Worm (Caenorhabditis elegans) whole organism, early embryonic: ENCODE results near the gene C02E7.6.
"Not testable (repeated sequence)": the region's sequence is repeated elsewhere in the genome, so short reads cannot be mapped to it uniquely, and the experiment has no call there.

Source experiments
- B0310.2 ChIP-seq: sonication (generic microtip); optimal IDR thresholded peaks from 2 replicates; lab custom pipeline; 2016; ENCODE audit warnings: mild to moderate bottlenecking, missing genetic modification characterization, missing compliant biosample characterization
- F13C5.2 ChIP-seq: sonication (generic microtip); optimal IDR thresholded peaks from 2 replicates; lab custom pipeline; 2017; ENCODE audit warnings: mild to moderate bottlenecking, missing genetic modification characterization, inconsistent platforms, missing compliant biosample characterization
- aly-1 ChIP-seq: sonication (generic microtip); optimal IDR thresholded peaks from 2 replicates; lab custom pipeline; 2016; ENCODE audit warnings: missing genetic modification characterization, missing compliant biosample characterization
- ama-1 ChIP-seq: fragments of 150-350 bp; optimal IDR thresholded peaks from 2 replicates; lab custom pipeline; 2014
- ceh-13 ChIP-seq: fragments of 200-800 bp; sonication (Bioruptor generic); optimal IDR thresholded peaks from 2 replicates; lab custom pipeline; 2018; ENCODE audit warnings: mild to moderate bottlenecking, missing genetic modification characterization, missing compliant biosample characterization
- ceh-36 ChIP-seq: sonication (generic microtip); optimal IDR thresholded peaks from 2 replicates; lab custom pipeline; 2016; ENCODE audit warnings: missing genetic modification characterization, inconsistent platforms, missing compliant biosample characterization
- ets-7 ChIP-seq: sonication (generic microtip); optimal IDR thresholded peaks from 2 replicates; lab custom pipeline; 2016; ENCODE audit warnings: missing genotype, missing genetic modification characterization, missing compliant biosample characterization
- flt-1 ChIP-seq: fragments of 200-800 bp; sonication (Bioruptor generic); IDR thresholded peaks from 2 replicates; pipeline ENCODE4 v1.3.6; 2022; ENCODE audit warnings: missing genetic modification characterization, missing compliant biosample characterization
- hmbx-1 ChIP-seq: sonication (generic microtip); optimal IDR thresholded peaks from 2 replicates; lab custom pipeline; 2016; ENCODE audit warnings: mild to moderate bottlenecking, missing genetic modification characterization, missing compliant biosample characterization
- hmg-4 ChIP-seq: fragments of 200-800 bp; sonication (Bioruptor generic); optimal IDR thresholded peaks from 2 replicates; lab custom pipeline; 2018; ENCODE audit warnings: mild to moderate bottlenecking, missing genetic modification characterization, missing compliant biosample characterization
- hnd-1 ChIP-seq: sonication (generic microtip); optimal IDR thresholded peaks from 2 replicates; lab custom pipeline; 2016; ENCODE audit warnings: missing genetic modification characterization, missing compliant biosample characterization
- pes-1 ChIP-seq: fragments of 200-800 bp; sonication (Bioruptor generic); IDR thresholded peaks from 2 replicates; pipeline ENCODE4 v1.3.6; 2022; ENCODE audit warnings: missing genetic modification reagents, missing genetic modification characterization, missing compliant biosample characterization
- scrt-1 ChIP-seq: fragments of 200-800 bp; sonication (Bioruptor generic); IDR thresholded peaks from 2 replicates; pipeline ENCODE4 v1.3.6; 2022; ENCODE audit warnings: missing genetic modification characterization, missing compliant biosample characterization
- sea-1 ChIP-seq: fragments of 200-800 bp; sonication (Bioruptor generic); conservative IDR thresholded peaks from 2 replicates; pipeline ENCODE4 v1.3.6; 2022; ENCODE audit warnings: missing genetic modification characterization, missing compliant biosample characterization
- tbx-11 ChIP-seq: fragments of 200-800 bp; sonication (Bioruptor generic); IDR thresholded peaks from 2 replicates; pipeline ENCODE4 v1.3.6; 2022; ENCODE audit warnings: missing genetic modification characterization, missing compliant biosample characterization
- tbx-37 ChIP-seq: fragments of 200-800 bp; sonication (Bioruptor generic); conservative IDR thresholded peaks from 2 replicates; pipeline ENCODE4 v1.3.6; 2022; ENCODE audit warnings: missing genetic modification reagents, missing genetic modification characterization, missing compliant biosample characterization
- tra-4 ChIP-seq: sonication (generic microtip); optimal IDR thresholded peaks from 2 replicates; lab custom pipeline; 2017; ENCODE audit warnings: missing genetic modification characterization, missing compliant biosample characterization

Gene C02E7.6

ce11 chrV:4889477-4889876 is 29.5 kb upstream of the C02E7.6 start, which contains the start of gene ugt-12:
TSS of gene ugt-12 (minus strand) at chrV:4889629.
- TF ChIP-seq flt-1 (GFP tag; lab: Robert Waterston, UW) (no peak), ama-1 (lab: Kevin White, UChicago) (no peak), tbx-37 (GFP tag; lab: Robert Waterston, UW) (no peak), hnd-1 (tag; lab: Kevin White, UChicago) (no peak), ceh-13 (GFP tag; lab: Kevin White, UChicago) (no peak), F13C5.2 (tag; lab: Kevin White, UChicago) (no peak), sea-1 (GFP tag; lab: Robert Waterston, UW) (no peak), scrt-1 (GFP tag; lab: Robert Waterston, UW) (no peak), ceh-36 (tag; lab: Kevin White, UChicago) (no peak), tra-4 (tag; lab: Kevin White, UChicago) (no peak), tbx-11 (no peak), hmbx-1 (tag; lab: Kevin White, UChicago) (no peak), B0310.2 (tag; lab: Kevin White, UChicago) (no peak), hmg-4 (GFP tag; lab: Kevin White, UChicago) (no peak), aly-1 (tag; lab: Kevin White, UChicago) (no peak), ets-7 (no peak), pes-1 (no peak)

ce11 chrV:4889976-4890479 is 29.0 kb upstream of the C02E7.6 start, which contains the start of gene T19H12.2:
TSS of gene T19H12.2 (plus strand) at chrV:4890429.
- no peak for TF ChIP-seq hmbx-1 (tag; lab: Kevin White, UChicago)

- no peak for TF ChIP-seq hmbx-1 (tag; lab: Kevin White, UChicago)
- TF ChIP-seq tbx-37 (GFP tag; lab: Robert Waterston, UW), result no peak
- TF ChIP-seq tbx-11, result no peak
- TF ChIP-seq aly-1 (tag; lab: Kevin White, UChicago), result no peak
- TF ChIP-seq hmg-4 (GFP tag; lab: Kevin White, UChicago), result no peak
- TF ChIP-seq scrt-1 (GFP tag; lab: Robert Waterston, UW), result no peak
- TF ChIP-seq flt-1 (GFP tag; lab: Robert Waterston, UW), result no peak
- no peak for TF ChIP-seq ets-7
- TF ChIP-seq B0310.2 (tag; lab: Kevin White, UChicago), result no peak
- TF ChIP-seq tra-4 (tag; lab: Kevin White, UChicago), result no peak
- TF ChIP-seq pes-1, result no peak
- TF ChIP-seq hnd-1 (tag; lab: Kevin White, UChicago), result no peak
- TF ChIP-seq sea-1 (GFP tag; lab: Robert Waterston, UW), result no peak
- TF ChIP-seq ama-1 (lab: Kevin White, UChicago), result no peak
- TF ChIP-seq F13C5.2 (tag; lab: Kevin White, UChicago), result no peak
- TF ChIP-seq ceh-36 (tag; lab: Kevin White, UChicago), result no peak
- TF ChIP-seq ceh-13 (GFP tag; lab: Kevin White, UChicago), result no peak
Measured at ce11 chrV:4890781-4891180, 28.2 kb upstream of the C02E7.6 start.

- no peak for TF ChIP-seq hmbx-1 (tag; lab: Kevin White, UChicago)
- no peak for TF ChIP-seq ama-1 (lab: Kevin White, UChicago)
- no peak for TF ChIP-seq B0310.2 (tag; lab: Kevin White, UChicago)
- TF ChIP-seq ets-7, result no peak
- no peak for TF ChIP-seq hmg-4 (GFP tag; lab: Kevin White, UChicago)
- TF ChIP-seq tra-4 (tag; lab: Kevin White, UChicago), result no peak
- TF ChIP-seq pes-1, result no peak
- no peak for TF ChIP-seq ceh-13 (GFP tag; lab: Kevin White, UChicago)
- TF ChIP-seq tbx-37 (GFP tag; lab: Robert Waterston, UW), result no peak
- TF ChIP-seq F13C5.2 (tag; lab: Kevin White, UChicago), result no peak
- TF ChIP-seq tbx-11, result no peak
Measured at ce11 chrV:4891305-4891704, 27.7 kb upstream of the C02E7.6 start.

DNA sequence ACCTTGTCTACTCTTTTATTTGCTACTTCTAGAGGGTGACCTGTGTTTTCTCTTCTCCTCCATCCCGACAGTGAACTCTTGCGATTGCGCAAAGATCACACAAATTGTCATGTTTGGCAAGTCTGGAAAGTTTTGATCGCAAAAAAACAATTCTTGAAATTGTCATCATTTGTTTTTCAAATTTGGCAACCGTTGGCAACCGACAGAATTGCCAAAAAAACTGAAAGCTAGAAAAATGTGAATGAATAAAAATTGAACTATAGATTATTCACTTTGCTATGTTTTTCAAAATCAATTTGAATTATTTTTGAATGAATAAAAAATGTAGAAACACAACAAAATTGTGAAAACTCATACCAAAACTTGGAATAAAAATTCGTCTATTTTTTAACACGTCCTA is 24.0 kb upstream of the C02E7.6 start, which contains the start of gene ugt-11:
Gene ugt-11, minus strand, starts transcription at position 101 of the 400 bp plus-strand sequence.
- TF ChIP-seq scrt-1 (GFP tag; lab: Robert Waterston, UW) (no peak), ceh-13 (GFP tag; lab: Kevin White, UChicago) (no peak), tbx-37 (GFP tag; lab: Robert Waterston, UW) (no peak), pes-1 (no peak), ceh-36 (tag; lab: Kevin White, UChicago) (no peak), ama-1 (lab: Kevin White, UChicago) (no peak), hmbx-1 (tag; lab: Kevin White, UChicago) (no peak), hmg-4 (GFP tag; lab: Kevin White, UChicago) (no peak), flt-1 (GFP tag; lab: Robert Waterston, UW) (no peak), sea-1 (GFP tag; lab: Robert Waterston, UW) (no peak)

DNA sequence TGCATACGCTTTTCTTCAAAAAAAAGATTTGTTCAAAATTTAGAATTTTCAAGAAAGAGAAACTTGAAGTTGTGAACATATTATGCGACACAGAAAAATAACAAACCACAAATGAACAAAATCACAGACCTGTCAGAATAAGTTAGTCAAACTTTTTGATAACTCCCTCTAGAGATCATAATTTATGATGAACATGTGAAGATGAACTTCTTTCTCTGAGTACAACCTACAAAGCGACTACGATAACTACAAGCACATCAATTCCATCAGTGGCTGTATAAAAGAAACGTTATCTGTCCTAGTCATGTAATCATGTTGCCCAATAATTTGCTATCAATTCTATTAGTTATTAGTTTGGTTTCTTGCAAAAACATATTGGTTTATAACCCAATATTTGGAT is 23.3 kb upstream of the C02E7.6 start, which contains the start of gene ugt-9:
Gene ugt-9, plus strand, starts transcription at position 305 of the 400 bp plus-strand sequence.
- no peak for TF ChIP-seq ama-1 (lab: Kevin White, UChicago)
- TF ChIP-seq hnd-1 (tag; lab: Kevin White, UChicago), result no peak
- no peak for TF ChIP-seq F13C5.2 (tag; lab: Kevin White, UChicago)
- no peak for TF ChIP-seq tbx-37 (GFP tag; lab: Robert Waterston, UW)
- TF ChIP-seq hmbx-1 (tag; lab: Kevin White, UChicago), result no peak
- no peak for TF ChIP-seq ceh-36 (tag; lab: Kevin White, UChicago)
- TF ChIP-seq ets-7, result no peak
- no peak for TF ChIP-seq aly-1 (tag; lab: Kevin White, UChicago)
- no peak for TF ChIP-seq flt-1 (GFP tag; lab: Robert Waterston, UW)

ce11 chrV:4900020-4900419 is 19.0 kb upstream of the C02E7.6 start, which contains the start of gene ugt-10:
TSS of gene ugt-10 (minus strand) at chrV:4900120.
- TF ChIP-seq F13C5.2 (tag; lab: Kevin White, UChicago); ceh-13 (GFP tag; lab: Kevin White, UChicago); tbx-37 (GFP tag; lab: Robert Waterston, UW): not testable (repeated sequence)
